Worm (Caenorhabditis elegans) whole organism, L2 larva: ENCODE data around the gene C04H4.1.

Experiments used
- C34F6.9 ChIP-seq: fragments of 150-350 bp; optimal IDR thresholded peaks from 2 replicates; lab custom pipeline; 2014; ENCODE audit warnings: missing biosample characterization, missing genetic modification characterization
- ama-1 ChIP-seq: fragments of 150-350 bp; optimal IDR thresholded peaks from 2 replicates; lab custom pipeline; 2018; ENCODE audit warnings: inconsistent platforms
- egl-27 ChIP-seq: sonication (generic microtip); optimal IDR thresholded peaks from 3 replicates; lab custom pipeline; 2017; ENCODE audit warnings: missing biosample characterization, missing genetic modification reagents, missing genetic modification characterization
- fos-1 ChIP-seq: fragments of 150-350 bp; optimal IDR thresholded peaks from 2 replicates; lab custom pipeline; 2014; ENCODE audit warnings: missing biosample characterization, missing genetic modification characterization
- lsy-2 ChIP-seq, 2 experiments: fragments of 150-350 bp in 1 of 2; sonication (generic microtip) in 1 of 2; optimal IDR thresholded peaks; 2 replicates each; lab custom pipeline; 2014 to 2017; ENCODE audit warnings: missing biosample characterization in 2 of 2, missing genetic modification characterization in 2 of 2
- nhr-23 ChIP-seq: fragments of 150-350 bp; optimal IDR thresholded peaks from 2 replicates; lab custom pipeline; 2014; ENCODE audit warnings: missing biosample characterization, missing genetic modification reagents, missing genetic modification characterization
- sma-9 ChIP-seq, 2 experiments: fragments of 150-350 bp in 1 of 2; sonication (generic microtip) in 1 of 2; optimal IDR thresholded peaks; 2 replicates each; lab custom pipeline; 2014 to 2016; ENCODE audit warnings: missing genetic modification characterization in 2 of 2, mild to moderate bottlenecking in 1 of 2, missing biosample characterization in 1 of 2, missing compliant biosample characterization in 1 of 2, missing genetic modification reagents in 1 of 2, moderate library complexity in 1 of 2
- unc-39 ChIP-seq: fragments of 150-350 bp; optimal IDR thresholded peaks from 2 replicates; lab custom pipeline; 2014; ENCODE audit warnings: missing biosample characterization, missing genetic modification characterization
- unc-55 ChIP-seq: fragments of 150-350 bp; sonication (generic microtip); optimal IDR thresholded peaks from 3 replicates; lab custom pipeline; 2014; ENCODE audit warnings: missing biosample characterization, missing genetic modification reagents, missing genetic modification characterization
- unc-62 ChIP-seq: fragments of 150-350 bp; optimal IDR thresholded peaks from 2 replicates; lab custom pipeline; 2014; ENCODE audit warnings: missing biosample characterization, missing genetic modification reagents, missing genetic modification characterization
- ztf-11 ChIP-seq: sonication (generic microtip); optimal IDR thresholded peaks from 2 replicates; lab custom pipeline; 2017; ENCODE audit warnings: missing biosample characterization, missing genetic modification characterization

The C04H4.1 gene

ce11 chrII:8004752-8005151, 46.1 kb downstream of the C04H4.1 start:
- no peak for TF ChIP-seq ama-1
- peak; percentile 57 for TF ChIP-seq fos-1 (tag; lab: Kevin White, UChicago)

ce11 chrII:8006962-8007361, 48.3 kb downstream of the C04H4.1 start:
- TF ChIP-seq fos-1 (tag; lab: Kevin White, UChicago) (peak; percentile 17), sma-9 (GFP tag; optimal IDR thresholded peaks at IDR 0.05; lab: Kevin White, UChicago) (peak; percentile 54), sma-9 (tag; optimal IDR thresholded peaks at IDR 0.05; lab: Kevin White, UChicago) (no peak), unc-62 (no peak)

ce11 chrII:8008334-8008733, 49.7 kb downstream of the C04H4.1 start, which contains the start of gene glna-2:
TSS of gene glna-2 (plus strand) at chrII:8008634.
- TF ChIP-seq ama-1: no peak
- no peak for TF ChIP-seq C34F6.9 (tag; lab: Kevin White, UChicago)
- TF ChIP-seq nhr-23 (tag; lab: Kevin White, UChicago): no peak
- no peak for TF ChIP-seq unc-39
- TF ChIP-seq lsy-2 (tag; optimal IDR thresholded peaks at IDR 0.05; lab: Kevin White, UChicago): no peak
- TF ChIP-seq ztf-11 (tag; lab: Kevin White, UChicago): no peak
- TF ChIP-seq egl-27 (tag; lab: Kevin White, UChicago): no peak
- TF ChIP-seq unc-55 (GFP tag; lab: Kevin White, UChicago): no peak
